Fruit fly (Drosophila melanogaster) whole organism, embryonic: ENCODE measurements around the gene dls.

ENCODE experiments used
- CG10321 ChIP-seq: fragments of 200-800 bp; sonication (Bioruptor generic); IDR thresholded peaks from 2 replicates; pipeline ENCODE4 v1.3.6; 2022; ENCODE audit warnings: missing biosample characterization, missing genetic modification characterization
- CG10462 ChIP-seq: fragments of 200-800 bp; sonication (Bioruptor generic); optimal IDR thresholded peaks from 2 replicates; lab custom pipeline; 2016; ENCODE audit warnings: missing biosample characterization, missing genetic modification characterization
- CG10543 ChIP-seq: fragments of 200-800 bp; sonication (Bioruptor generic); optimal IDR thresholded peaks from 3 replicates; lab custom pipeline; 2017; ENCODE audit warnings: missing biosample characterization, mild to moderate bottlenecking, missing genetic modification characterization, moderate library complexity
- CG11247 ChIP-seq: fragments of 200-800 bp; sonication (Bioruptor generic); IDR thresholded peaks from 2 replicates; pipeline ENCODE4 v1.3.6; 2022; ENCODE audit warnings: missing biosample characterization, missing genetic modification characterization
- CG12769 ChIP-seq: fragments of 200-800 bp; sonication (Bioruptor generic); optimal IDR thresholded peaks from 2 replicates; lab custom pipeline; 2019; ENCODE audit warnings: missing biosample characterization, mild to moderate bottlenecking, missing genetic modification characterization, moderate library complexity
- CG13894 ChIP-seq: fragments of 200-800 bp; sonication (Bioruptor generic); optimal IDR thresholded peaks from 3 replicates; lab custom pipeline; 2018; ENCODE audit warnings: missing biosample characterization, mild to moderate bottlenecking, missing genetic modification characterization, moderate library complexity
- CG2199 ChIP-seq: fragments of 200-800 bp; sonication (Bioruptor generic); IDR thresholded peaks from 3 replicates; pipeline ENCODE4 v1.3.6; 2022; ENCODE audit warnings: missing biosample characterization, missing genetic modification characterization
- CG34376 ChIP-seq: fragments of 200-800 bp; sonication (Bioruptor generic); optimal IDR thresholded peaks from 2 replicates; lab custom pipeline; 2018; ENCODE audit warnings: missing biosample characterization, mild to moderate bottlenecking, missing genetic modification characterization
- CG3847 ChIP-seq: fragments of 200-800 bp; sonication (Bioruptor generic); IDR thresholded peaks from 2 replicates; pipeline ENCODE4 v1.3.6; 2022; ENCODE audit warnings: missing biosample characterization, missing genetic modification characterization
- CG6689 ChIP-seq: fragments of 200-800 bp; sonication (Bioruptor generic); IDR thresholded peaks from 2 replicates; pipeline ENCODE4 v1.3.6; 2022; ENCODE audit warnings: missing biosample characterization, missing genetic modification characterization
- CG7372 ChIP-seq: fragments of 200-800 bp; sonication (Bioruptor generic); IDR thresholded peaks from 2 replicates; pipeline ENCODE4 v1.3.6; 2022; ENCODE audit warnings: missing biosample characterization, missing genetic modification characterization
- CG7786 ChIP-seq: fragments of 200-800 bp; sonication (Bioruptor generic); optimal IDR thresholded peaks from 2 replicates; lab custom pipeline; 2016; ENCODE audit warnings: missing biosample characterization, missing genetic modification characterization
- CG8290 ChIP-seq, 3 experiments: fragments of 200-800 bp; sonication (Bioruptor generic); optimal IDR thresholded peaks; 2 replicates each; lab custom pipeline; 2016 to 2019; ENCODE audit warnings: missing biosample characterization in 3 of 3, missing genetic modification characterization in 3 of 3, mild to moderate bottlenecking in 2 of 3, moderate library complexity in 1 of 3
- Drgx ChIP-seq: fragments of 200-800 bp; sonication (Bioruptor generic); IDR thresholded peaks from 2 replicates; pipeline ENCODE4 v1.3.6; 2022; ENCODE audit warnings: missing biosample characterization, missing genetic modification characterization
- HmgD ChIP-seq: fragments of 200-800 bp; sonication (Bioruptor generic); optimal IDR thresholded peaks from 3 replicates; lab custom pipeline; 2016; ENCODE audit warnings: missing biosample characterization, missing genetic modification characterization
- Hsf ChIP-seq: fragments of 200-800 bp; sonication (Bioruptor generic); optimal IDR thresholded peaks from 3 replicates; lab custom pipeline; 2016; ENCODE audit warnings: missing biosample characterization, missing genetic modification characterization
- Lim3 ChIP-seq: fragments of 200-800 bp; sonication (Bioruptor generic); IDR thresholded peaks from 2 replicates; pipeline ENCODE4 v1.3.6; 2022; ENCODE audit warnings: missing biosample characterization, missing genetic modification characterization
- Med ChIP-seq: fragments of 200-800 bp; sonication (Bioruptor generic); peaks from one replicate; lab custom pipeline; 2016; ENCODE audit warnings: missing biosample characterization, missing genetic modification characterization, mild to moderate bottlenecking, inconsistent platforms, moderate library complexity
- PHDP ChIP-seq: fragments of 200-800 bp; sonication (Bioruptor generic); optimal IDR thresholded peaks from 3 replicates; lab custom pipeline; 2018; ENCODE audit warnings: missing biosample characterization, mild to moderate bottlenecking, missing genetic modification characterization, moderate library complexity
- Pdp1 ChIP-seq, 2 experiments: fragments of 200-800 bp; sonication (Bioruptor generic); optimal IDR thresholded peaks; 3 replicates each; lab custom pipeline; 2016; ENCODE audit warnings: missing biosample characterization in 2 of 2, missing genetic modification characterization in 2 of 2, mild to moderate bottlenecking in 1 of 2, moderate library complexity in 1 of 2
- ac ChIP-seq: fragments of 200-800 bp; sonication (Bioruptor generic); optimal IDR thresholded peaks from 3 replicates; lab custom pipeline; 2017; ENCODE audit warnings: missing biosample characterization, mild to moderate bottlenecking, missing genetic modification characterization
- bsh ChIP-seq, 2 experiments: fragments of 200-800 bp; sonication (Bioruptor generic); optimal IDR thresholded peaks; 2 replicates each; lab custom pipeline; 2017 to 2018; ENCODE audit warnings: mild to moderate bottlenecking in 2 of 2, missing biosample characterization in 2 of 2, missing genetic modification characterization in 2 of 2, moderate library complexity in 1 of 2
- cwo ChIP-seq: fragments of 200-800 bp; sonication (Bioruptor generic); optimal IDR thresholded peaks from 3 replicates; lab custom pipeline; 2017; ENCODE audit warnings: missing biosample characterization, missing genetic modification characterization, mild to moderate bottlenecking, moderate library complexity, missing genetic modification reagents
- danr ChIP-seq: fragments of 200-800 bp; sonication (Bioruptor generic); IDR thresholded peaks from 2 replicates; pipeline ENCODE4 v1.3.6; 2022; ENCODE audit warnings: missing biosample characterization, missing genetic modification characterization
- eve ChIP-seq, 2 experiments: fragments of >200 bp; optimal IDR thresholded peaks; 2 replicates each; lab custom pipeline; 2017; ENCODE audit warnings: missing biosample characterization in 2 of 2, missing genetic modification characterization in 2 of 2
- h ChIP-seq: fragments of >200 bp; optimal IDR thresholded peaks from 2 replicates; lab custom pipeline; 2017
- hbn ChIP-seq: fragments of 200-800 bp; sonication (Bioruptor generic); IDR thresholded peaks from 2 replicates; pipeline ENCODE4 v1.3.6; 2022; ENCODE audit warnings: missing biosample characterization, missing genetic modification characterization; ENCODE audit not compliant: partially characterized antibody
- lmd ChIP-seq: fragments of 200-800 bp; sonication (Bioruptor generic); IDR thresholded peaks from 2 replicates; pipeline ENCODE4 v1.3.6; 2022; ENCODE audit warnings: missing biosample characterization, missing genetic modification characterization
- nau ChIP-seq: fragments of 200-800 bp; sonication (Bioruptor generic); optimal IDR thresholded peaks from 3 replicates; lab custom pipeline; 2017; ENCODE audit warnings: missing biosample characterization, mild to moderate bottlenecking, missing genetic modification characterization, missing genetic modification reagents
- nmo ChIP-seq: fragments of 200-800 bp; sonication (Bioruptor generic); optimal IDR thresholded peaks from 2 replicates; lab custom pipeline; 2018; ENCODE audit warnings: missing biosample characterization, mild to moderate bottlenecking, missing genetic modification characterization, moderate library complexity
- nom ChIP-seq: fragments of 200-800 bp; sonication (Bioruptor generic); optimal IDR thresholded peaks from 2 replicates; lab custom pipeline; 2017; ENCODE audit warnings: missing biosample characterization, missing genetic modification characterization, mild to moderate bottlenecking, moderate library complexity, missing genetic modification reagents
- onecut ChIP-seq: fragments of 200-800 bp; sonication (Bioruptor generic); IDR thresholded peaks from 2 replicates; pipeline ENCODE4 v1.3.6; 2022; ENCODE audit warnings: missing biosample characterization, missing genetic modification characterization
- pan ChIP-seq, 4 experiments: fragments of >200 bp in 3 of 4; fragments of 200-800 bp in 1 of 4; sonication (Bioruptor generic) in 1 of 4; optimal IDR thresholded peaks in 3 of 4; IDR thresholded peaks in 1 of 4; 2 replicates each; pipeline versions ENCODE4 v1.3.6 to Lab custom; 2017 to 2022; ENCODE audit warnings: missing biosample characterization in 2 of 4, missing genetic modification characterization in 2 of 4, mixed read lengths in 1 of 4
- wdn ChIP-seq: fragments of 200-800 bp; sonication (Bioruptor generic); IDR thresholded peaks from 2 replicates; pipeline ENCODE4 v1.3.6; 2022; ENCODE audit warnings: missing biosample characterization, missing genetic modification characterization

Gene dls

DNA sequence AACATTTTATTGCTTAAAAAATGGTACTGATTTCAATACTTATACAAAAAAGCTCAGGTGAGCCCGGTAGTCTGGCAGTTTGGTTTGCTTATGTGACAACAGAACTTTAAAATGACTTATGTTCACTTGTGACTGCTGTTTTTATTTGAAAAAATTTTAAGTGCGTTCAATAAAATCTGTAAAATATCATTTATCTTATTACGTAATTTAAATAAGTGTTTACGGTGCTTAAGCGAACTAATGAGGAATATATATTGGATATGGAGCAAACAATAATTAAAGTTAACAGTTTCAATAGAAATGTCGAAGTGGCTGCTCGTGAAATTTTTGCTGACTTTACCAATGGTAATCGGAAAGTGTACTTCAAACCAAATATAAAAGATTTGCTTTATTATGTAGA, at the start of gene dls:
dls (plus strand) TSS at position 301 of the 400 bp plus-strand sequence.
- TF ChIP-seq CG34376 (no peak), Pdp1 (GFP tag; optimal IDR thresholded peaks at IDR 0.05; lab: Kevin White, UChicago) (peak in 1 of 2 experiments; percentile 44), CG3847 (GFP tag; lab: Robert Waterston, UW) (no peak), h (lab: Kevin White, UChicago) (no peak), nau (GFP tag; lab: Kevin White, UChicago) (no peak), wdn (no peak), CG11247 (GFP tag; lab: Robert Waterston, UW) (no peak)

DNA sequence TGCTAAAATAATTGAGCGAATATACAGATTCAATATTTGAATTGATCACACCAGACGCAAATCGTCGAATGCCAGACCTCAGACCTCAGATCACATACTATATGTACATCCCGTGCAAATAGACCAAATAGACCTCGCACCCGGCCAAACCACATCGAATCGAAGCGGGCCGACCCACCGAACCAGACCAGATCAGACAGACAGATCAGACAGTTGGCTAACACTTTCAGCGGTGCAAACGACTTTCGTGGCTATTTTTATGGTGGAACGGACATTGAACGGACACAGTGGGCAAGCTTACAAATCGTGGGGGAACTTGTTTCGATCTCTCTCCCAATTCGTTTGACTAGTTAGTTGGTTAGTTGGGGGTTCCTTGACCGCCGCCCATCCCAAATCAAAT, 49.4 kb upstream of the dls start:
- TF ChIP-seq cwo (GFP tag; lab: Kevin White, UChicago) (peak; percentile 20), Lim3 (GFP tag; lab: Robert Waterston, UW) (no peak), CG7786 (GFP tag; lab: Kevin White, UChicago) (no peak), danr (no peak), CG10543 (GFP tag; lab: Kevin White, UChicago) (no peak), PHDP (no peak), pan (optimal IDR thresholded peaks at IDR 0.05; lab: Kevin White, UChicago) (no peak), pan (GFP tag; optimal IDR thresholded peaks at IDR 0.05 in 1 of 2, IDR thresholded peaks at IDR 0.05 in 1 of 2) (peak in 1 of 2 experiments; percentile 17), CG12769 (tag; lab: Kevin White, UChicago) (peak; percentile 71), CG8290 (GFP tag; optimal IDR thresholded peaks at IDR 0.05; lab: Kevin White, UChicago) (no peak), CG8290 (tag; optimal IDR thresholded peaks at IDR 0.05; lab: Kevin White, UChicago) (peak in 1 of 2 experiments; percentile 9), CG10462 (no peak), Med (GFP tag; lab: Kevin White, UChicago) (peak; percentile 76), Drgx (GFP tag; lab: Robert Waterston, UW) (peak; percentile 15; the same call in 1 of the 2 replicates), Hsf (no peak), CG13894 (tag; lab: Kevin White, UChicago) (peak; percentile 18)
- TF ChIP-seq, all 482 proteins: peak for 7

dm6 chr3L:16153089-16153488, 48.0 kb upstream of the dls start:
- no peak for TF ChIP-seq nmo (GFP tag; lab: Kevin White, UChicago)
- TF ChIP-seq Drgx (GFP tag; lab: Robert Waterston, UW) = peak; percentile 54; the same call in 1 of the 2 replicates
- peak; percentile 64 for TF ChIP-seq nom (GFP tag; lab: Kevin White, UChicago)
- TF ChIP-seq HmgD (GFP tag; lab: Kevin White, UChicago) = no peak
- peak in 1 of 2 experiments; percentile 10 for TF ChIP-seq bsh (GFP tag; optimal IDR thresholded peaks at IDR 0.05; lab: Kevin White, UChicago)
- TF ChIP-seq CG6689 (GFP tag; lab: Robert Waterston, UW) = no peak
- TF ChIP-seq, all 482 proteins: peak for 3

DNA sequence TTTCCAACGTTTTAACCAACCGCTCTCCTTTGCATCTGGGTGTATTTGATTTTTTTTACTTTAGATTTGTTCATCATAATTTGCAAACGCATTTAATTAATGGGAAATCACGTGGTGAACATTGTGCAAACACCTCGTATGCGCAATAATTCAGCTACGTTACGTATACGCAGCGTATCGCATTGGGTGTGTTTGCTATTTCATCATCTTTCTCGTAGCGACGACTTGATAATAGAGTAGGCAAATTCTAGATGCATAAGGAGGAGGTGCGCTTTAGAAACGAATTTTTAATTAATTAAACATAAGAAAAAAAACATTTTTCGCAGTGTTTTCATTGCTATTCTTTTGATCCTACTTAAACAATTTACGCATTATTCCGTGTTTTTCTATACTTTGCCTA, 47.5 kb upstream of the dls start:
- TF ChIP-seq CG7372 (GFP tag; lab: Robert Waterston, UW) = peak; percentile 74; the same call in 1 of the 2 replicates
- TF ChIP-seq hbn (GFP tag; lab: Robert Waterston, UW) = no peak
- peak in 1 of 2 experiments; percentile 55 for TF ChIP-seq eve (GFP tag; optimal IDR thresholded peaks at IDR 0.05; lab: Kevin White, UChicago)
- peak in 1 of 2 experiments; percentile 1 for TF ChIP-seq Pdp1 (GFP tag; optimal IDR thresholded peaks at IDR 0.05; lab: Kevin White, UChicago)
- TF ChIP-seq ac (GFP tag; lab: Kevin White, UChicago) = no peak

DNA sequence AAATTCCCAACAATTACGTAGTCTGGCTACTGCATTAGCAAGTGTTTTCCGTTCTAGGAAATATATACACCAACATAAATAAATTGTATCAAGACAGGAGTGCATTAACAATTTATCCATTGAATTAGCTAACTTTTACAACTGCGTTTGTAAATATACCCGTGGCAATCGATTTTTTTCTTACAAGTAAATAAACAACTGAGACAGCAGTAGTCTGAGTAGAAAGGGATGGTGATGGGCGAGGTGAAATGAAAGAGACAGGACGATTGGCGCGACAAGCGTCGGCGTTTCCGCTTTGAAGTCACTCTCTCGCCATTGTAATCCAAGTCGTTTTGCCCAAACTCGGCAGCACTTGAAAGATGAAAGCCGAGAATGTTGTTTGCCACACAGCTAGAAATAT, 45.6 kb upstream of the dls start:
- TF ChIP-seq Med (GFP tag; lab: Kevin White, UChicago) = peak; percentile 40
- peak; percentile 52; the same call in 1 of the 2 replicates for TF ChIP-seq CG10321 (GFP tag; lab: Robert Waterston, UW)
- no peak for TF ChIP-seq lmd (GFP tag; lab: Robert Waterston, UW)
- TF ChIP-seq CG2199 (GFP tag; lab: Robert Waterston, UW) = no peak
- peak; percentile 56 for TF ChIP-seq onecut
- no peak for TF ChIP-seq pan (optimal IDR thresholded peaks at IDR 0.05; lab: Kevin White, UChicago)
- TF ChIP-seq pan (GFP tag; optimal IDR thresholded peaks at IDR 0.05 in 1 of 2, IDR thresholded peaks at IDR 0.05 in 1 of 2) = peak in 1 of 2 experiments; percentile 62
